Fruit fly (Drosophila melanogaster) whole organism, wandering third instar larva: ENCODE data around the gene alt.

Experiments used
- Abd-B ChIP-seq: fragments of >200 bp; optimal IDR thresholded peaks from 2 replicates; lab custom pipeline; 2017; ENCODE audit warnings: missing biosample characterization, missing genetic modification characterization
- CG32264 ChIP-seq: fragments of 200-800 bp; sonication (Bioruptor generic); optimal IDR thresholded peaks from 2 replicates; lab custom pipeline; 2016; ENCODE audit warnings: missing biosample characterization, missing genetic modification characterization
- CrebA ChIP-seq: fragments of 200-800 bp; sonication (Bioruptor generic); optimal IDR thresholded peaks from 2 replicates; lab custom pipeline; 2016; ENCODE audit warnings: missing biosample characterization, mild to moderate bottlenecking, missing genetic modification characterization, borderline replicate concordance
- Dfd ChIP-seq: fragments of >200 bp; optimal IDR thresholded peaks from 2 replicates; lab custom pipeline; 2017; ENCODE audit warnings: missing biosample characterization, missing genetic modification characterization
- Dif ChIP-seq: fragments of 200-275, 200-300 bp; sonication (Bioruptor generic); optimal IDR thresholded peaks from 2 replicates; lab custom pipeline; 2018; ENCODE audit warnings: missing biosample characterization, missing genetic modification characterization; ENCODE audit not compliant: partially characterized antibody
- GATAd ChIP-seq: sonication (Bioruptor generic); optimal IDR thresholded peaks from 2 replicates; lab custom pipeline; 2016; ENCODE audit warnings: missing biosample characterization, missing genetic modification characterization
- HLH106 ChIP-seq: fragments of 200-800 bp; optimal IDR thresholded peaks from 3 replicates; lab custom pipeline; 2019; ENCODE audit warnings: missing biosample characterization, mild to moderate bottlenecking, missing genetic modification characterization, moderate library complexity
- Hnf4 ChIP-seq: fragments of 200-800 bp; sonication (Bioruptor generic); optimal IDR thresholded peaks from 2 replicates; lab custom pipeline; 2016; ENCODE audit warnings: missing biosample characterization, mild to moderate bottlenecking, missing genetic modification characterization
- Hr78 ChIP-seq: fragments of >200 bp; optimal IDR thresholded peaks from 2 replicates; lab custom pipeline; 2017; ENCODE audit warnings: missing biosample characterization, missing genetic modification characterization
- Hr83 ChIP-seq: fragments of 200-300 bp; sonication (Bioruptor generic); optimal IDR thresholded peaks from 2 replicates; lab custom pipeline; 2016; ENCODE audit warnings: missing biosample characterization, mild to moderate bottlenecking, missing genetic modification characterization, moderate library complexity; ENCODE audit not compliant: poor library complexity, severe bottlenecking
- Mio ChIP-seq: sonication (Bioruptor generic); optimal IDR thresholded peaks from 2 replicates; lab custom pipeline; 2016; ENCODE audit warnings: missing biosample characterization, missing genetic modification characterization
- Myc ChIP-seq: fragments of >200 bp; optimal IDR thresholded peaks from 2 replicates; lab custom pipeline; 2017
- OdsH ChIP-seq: fragments of 200-800 bp; sonication (Bioruptor generic); optimal IDR thresholded peaks from 2 replicates; lab custom pipeline; 2016; ENCODE audit warnings: missing biosample characterization, mild to moderate bottlenecking, missing genetic modification characterization
- Rel ChIP-seq, 2 experiments: fragments of 200-800 bp; sonication (Bioruptor generic) in 1 of 2; optimal IDR thresholded peaks; 2 replicates in 1 of 2; 3 replicates in 1 of 2; lab custom pipeline; 2016 to 2019; ENCODE audit warnings: mild to moderate bottlenecking in 2 of 2, missing biosample characterization in 2 of 2, missing genetic modification characterization in 2 of 2, moderate library complexity in 1 of 2
- Vsx2 ChIP-seq: fragments of 200-300, 225-300 bp; sonication (Bioruptor generic); optimal IDR thresholded peaks from 2 replicates; lab custom pipeline; 2018; ENCODE audit warnings: missing biosample characterization, missing genetic modification characterization; ENCODE audit not compliant: partially characterized antibody
- brk ChIP-seq: fragments of 200-800 bp; sonication (Bioruptor generic); optimal IDR thresholded peaks from 2 replicates; lab custom pipeline; 2016; ENCODE audit warnings: missing biosample characterization, mild to moderate bottlenecking, missing genetic modification characterization
- dl ChIP-seq, 2 experiments: fragments of 175-275, 200-275 bp in 1 of 2; fragments of 200-275 bp in 1 of 2; sonication (Bioruptor generic); optimal IDR thresholded peaks; lab custom pipeline; 2018; ENCODE audit warnings: mild to moderate bottlenecking in 2 of 2, missing biosample characterization in 2 of 2, missing genetic modification characterization in 2 of 2, moderate library complexity in 2 of 2; ENCODE audit not compliant: partially characterized antibody in 2 of 2, insufficient read depth in 1 of 2
- dmrt93B ChIP-seq: fragments of 200-800 bp; sonication (Bioruptor generic); optimal IDR thresholded peaks from 2 replicates; lab custom pipeline; 2018; ENCODE audit warnings: missing biosample characterization, mild to moderate bottlenecking, missing genetic modification characterization
- dsf ChIP-seq: sonication (Bioruptor generic); optimal IDR thresholded peaks from 2 replicates; lab custom pipeline; 2016; ENCODE audit warnings: missing biosample characterization, missing genetic modification characterization, borderline replicate concordance
- ey ChIP-seq: fragments of 200-800 bp; sonication (Bioruptor generic); optimal IDR thresholded peaks from 2 replicates; lab custom pipeline; 2016; ENCODE audit warnings: missing biosample characterization, missing genetic modification characterization
- foxo ChIP-seq, 2 experiments: fragments of 200-800 bp; sonication (Bioruptor generic); optimal IDR thresholded peaks; 2 replicates in 1 of 2; 3 replicates in 1 of 2; lab custom pipeline; 2016 to 2017; ENCODE audit warnings: missing biosample characterization in 2 of 2, missing genetic modification characterization in 2 of 2
- fru ChIP-seq: fragments of 200-800 bp; sonication (Bioruptor generic); optimal IDR thresholded peaks from 3 replicates; lab custom pipeline; 2016; ENCODE audit warnings: missing biosample characterization, mild to moderate bottlenecking, missing genetic modification characterization
- h ChIP-seq: fragments of 200-800 bp; sonication (Bioruptor generic); optimal IDR thresholded peaks from 3 replicates; lab custom pipeline; 2016; ENCODE audit warnings: missing biosample characterization, mild to moderate bottlenecking, missing genetic modification characterization
- jim ChIP-seq: fragments of 175-275, 200-325 bp; sonication (Bioruptor generic); optimal IDR thresholded peaks from 2 replicates; lab custom pipeline; 2016; ENCODE audit warnings: missing biosample characterization, mild to moderate bottlenecking, missing genetic modification characterization
- pan ChIP-seq: fragments of >200 bp; optimal IDR thresholded peaks from 2 replicates; lab custom pipeline; 2017
- rgr ChIP-seq: fragments of 200-800 bp; sonication (Bioruptor generic); optimal IDR thresholded peaks from 3 replicates; lab custom pipeline; 2016; ENCODE audit warnings: missing biosample characterization, mild to moderate bottlenecking, missing genetic modification characterization
- sage ChIP-seq: fragments of 200-800 bp; sonication (Bioruptor generic); optimal IDR thresholded peaks from 2 replicates; lab custom pipeline; 2016; ENCODE audit warnings: missing biosample characterization, mild to moderate bottlenecking, missing genetic modification characterization
- sv ChIP-seq: fragments of 200-800 bp; sonication (Bioruptor generic); optimal IDR thresholded peaks from 3 replicates; lab custom pipeline; 2016; ENCODE audit warnings: missing biosample characterization, missing genetic modification characterization
- tai ChIP-seq: sonication (Bioruptor generic); optimal IDR thresholded peaks from 2 replicates; lab custom pipeline; 2016; ENCODE audit warnings: missing biosample characterization, missing genetic modification characterization
- usp ChIP-seq: fragments of >200 bp; optimal IDR thresholded peaks from 2 replicates; lab custom pipeline; 2017; ENCODE audit warnings: missing biosample characterization, missing genetic modification characterization
- woc ChIP-seq: sonication (Bioruptor generic); optimal IDR thresholded peaks from 2 replicates; lab custom pipeline; 2016; ENCODE audit warnings: missing biosample characterization, mild to moderate bottlenecking, missing genetic modification characterization

Gene alt

dm6 chr3R:17646102-17647050 is 35.9 kb downstream of the alt start:
- TF ChIP-seq usp (GFP tag; lab: Kevin White, UChicago) (no peak), Myc (peak; percentile 12), Hnf4 (no peak), Dfd (GFP tag; lab: Kevin White, UChicago) (no peak), woc (GFP tag; lab: Kevin White, UChicago) (peak; percentile 52), HLH106 (tag; lab: Kevin White, UChicago) (peak; percentile 6), ey (GFP tag; lab: Kevin White, UChicago) (peak; percentile 4), CrebA (GFP tag; lab: Kevin White, UChicago) (peak; percentile 30)

- TF ChIP-seq Rel (GFP tag; optimal IDR thresholded peaks at IDR 0.05; lab: Kevin White, UChicago), result no peak
- TF ChIP-seq Rel (tag; optimal IDR thresholded peaks at IDR 0.05; lab: Kevin White, UChicago), result peak; percentile 16
- no peak for TF ChIP-seq sv
Observed at dm6 chr3R:17645239-17645638, 37.1 kb downstream of the alt start.

DNA sequence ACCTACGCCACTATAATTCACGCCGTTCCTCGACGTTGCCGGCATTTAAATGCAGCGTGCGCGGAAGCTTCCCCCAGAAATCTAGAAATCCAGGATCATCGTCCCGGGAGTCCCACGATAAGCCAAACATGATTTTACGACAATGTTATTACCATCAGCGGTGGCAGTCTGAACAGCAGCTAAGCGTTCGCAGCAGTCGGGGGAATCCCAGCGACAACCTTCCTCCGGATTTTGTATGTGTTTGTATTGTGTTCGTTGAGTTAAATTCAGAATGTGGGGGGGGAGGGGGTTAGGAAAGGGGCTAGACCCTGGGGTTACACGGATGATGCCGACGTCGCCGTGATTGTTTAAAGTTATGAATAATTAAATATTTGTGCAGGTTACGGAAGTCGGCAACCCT is 38.3 kb downstream of the alt start:
- TF ChIP-seq Rel (GFP tag; optimal IDR thresholded peaks at IDR 0.05; lab: Kevin White, UChicago) (no peak), Rel (tag; optimal IDR thresholded peaks at IDR 0.05; lab: Kevin White, UChicago) (peak; percentile 72), fru (GFP tag; lab: Kevin White, UChicago) (no peak), Hnf4 (no peak)

DNA sequence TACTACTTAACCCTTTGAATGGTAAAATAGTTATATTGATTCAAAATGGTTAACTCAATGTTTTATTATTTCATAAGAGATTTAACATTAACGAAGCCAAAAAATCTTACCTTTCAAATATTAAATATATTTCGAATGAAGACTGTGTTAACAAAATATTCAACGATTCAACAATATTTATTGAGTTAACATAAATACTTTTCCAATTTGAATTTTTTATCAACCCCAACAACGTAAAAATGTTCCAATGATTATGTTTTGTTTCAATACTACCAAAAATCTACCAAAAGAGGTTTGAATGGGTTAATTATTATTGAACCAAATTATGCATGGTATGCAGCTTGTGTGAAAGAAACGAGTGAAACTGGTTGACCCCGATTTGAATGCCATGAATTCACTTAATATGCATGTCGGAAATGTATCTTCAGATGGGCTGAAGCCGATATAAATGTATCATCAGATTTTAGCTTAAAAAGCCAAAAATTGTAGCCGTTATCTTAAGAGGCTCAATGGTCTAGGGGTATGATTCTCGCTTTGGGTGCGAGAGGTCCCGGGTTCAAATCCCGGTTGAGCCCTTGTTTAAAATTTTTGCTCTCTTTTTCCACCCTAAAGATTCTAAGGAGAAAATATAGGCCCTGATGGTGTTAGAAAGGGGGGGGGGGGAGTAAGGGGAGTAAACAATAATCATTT is 51.0 kb downstream of the alt start:
- TF ChIP-seq h (GFP tag; lab: Kevin White, UChicago) (no peak), Abd-B (GFP tag; lab: Kevin White, UChicago) (no peak), tai (GFP tag; lab: Kevin White, UChicago) (no peak), pan (lab: Kevin White, UChicago) (no peak), rgr (GFP tag; lab: Kevin White, UChicago) (no peak), OdsH (no peak), GATAd (no peak), Rel (GFP tag; optimal IDR thresholded peaks at IDR 0.05; lab: Kevin White, UChicago) (no peak), Rel (tag; optimal IDR thresholded peaks at IDR 0.05; lab: Kevin White, UChicago) (no peak), jim (no peak), CG32264 (no peak), foxo (GFP tag; optimal IDR thresholded peaks at IDR 0.05; lab: Kevin White, UChicago) (no peak), Mio (GFP tag; lab: Kevin White, UChicago) (no peak), Vsx2 (no peak), dsf (no peak), sv (no peak), sage (GFP tag; lab: Kevin White, UChicago) (no peak), brk (GFP tag; lab: Kevin White, UChicago) (no peak), Myc (no peak)

DNA sequence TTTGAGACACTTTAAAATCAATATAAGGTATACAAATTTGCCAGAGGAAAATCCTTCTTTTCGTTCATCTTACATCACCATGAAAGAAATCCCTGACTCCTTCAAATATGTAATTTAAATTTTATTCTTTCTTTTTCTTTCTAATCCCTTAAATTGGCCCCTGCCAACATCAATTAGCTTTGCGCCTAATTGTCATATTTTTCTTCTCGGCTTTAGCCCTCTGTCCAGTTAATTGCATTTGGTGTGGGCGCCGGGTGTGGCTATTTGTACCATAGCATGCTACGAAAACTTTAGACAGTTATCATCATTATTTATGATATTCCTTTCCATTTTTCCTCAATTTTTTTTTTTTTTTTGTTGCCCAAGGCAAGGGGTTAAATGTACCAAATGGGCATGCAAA is 51.9 kb downstream of the alt start, which contains the start of gene CG43175:
Gene CG43175 (plus strand): TSS at position 301 of the 400 bp plus-strand sequence.
- TF ChIP-seq Dif (GFP tag; lab: Kevin White, UChicago), result no peak
- no peak for TF ChIP-seq Hnf4
- TF ChIP-seq HLH106 (tag; lab: Kevin White, UChicago), result no peak
- TF ChIP-seq Hr78 (GFP tag; lab: Kevin White, UChicago), result no peak
- TF ChIP-seq Mio (GFP tag; lab: Kevin White, UChicago), result no peak
- no peak for TF ChIP-seq usp (GFP tag; lab: Kevin White, UChicago)

DNA sequence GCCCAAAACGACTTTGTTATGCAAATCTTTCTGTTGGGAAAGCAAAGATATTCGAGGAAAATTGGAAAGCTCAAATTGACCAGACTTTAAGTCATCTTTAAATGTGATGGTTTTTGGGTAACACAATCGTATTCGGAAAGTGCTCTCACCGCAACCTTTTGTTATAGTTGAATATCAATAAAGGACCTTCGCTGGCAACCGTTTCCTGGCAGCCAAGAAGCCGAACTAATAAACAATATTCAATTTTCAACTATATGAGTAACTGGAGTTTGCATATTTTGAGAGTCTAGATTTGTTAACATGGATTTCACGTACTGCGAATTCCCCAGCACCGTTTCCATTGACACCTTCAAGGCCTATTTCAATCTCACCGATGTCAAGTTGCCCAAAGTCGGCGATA is 55.5 kb downstream of the alt start, which contains the start of gene CG14325:
Gene CG14325 (plus strand): TSS at position 301 of the 400 bp plus-strand sequence.
- TF ChIP-seq Hr83 (GFP tag; lab: Kevin White, UChicago) (no peak), dl (GFP tag; optimal IDR thresholded peaks at IDR 0.05; lab: Kevin White, UChicago; ENCODE audit: insufficient read depth in 1 of 2, partially characterized antibody in 2 of 2) (no peak), HLH106 (tag; lab: Kevin White, UChicago) (no peak), Abd-B (GFP tag; lab: Kevin White, UChicago) (no peak), brk (GFP tag; lab: Kevin White, UChicago) (no peak), dmrt93B (GFP tag; lab: Kevin White, UChicago) (no peak), foxo (GFP tag; optimal IDR thresholded peaks at IDR 0.05; lab: Kevin White, UChicago) (no peak)
- TF ChIP-seq, all 38 proteins: peak for 0
